Worm (Caenorhabditis elegans) whole organism, midembryonic: Measurements from ENCODE around the gene nlp-61.

Source experiments
- T22C8.4 ChIP-seq: fragments of 200-800 bp; sonication (Bioruptor generic); IDR thresholded peaks from 2 replicates; pipeline ENCODE4 v1.3.6; 2022; ENCODE audit warnings: missing genetic modification characterization, missing compliant biosample characterization
- flt-1 ChIP-seq: fragments of 200-800 bp; sonication (Bioruptor generic); IDR thresholded peaks from 2 replicates; pipeline ENCODE4 v1.3.6; 2022; ENCODE audit warnings: missing genetic modification characterization, missing compliant biosample characterization
- med-1 ChIP-seq: sonication (generic microtip); optimal IDR thresholded peaks from 2 replicates; lab custom pipeline; 2017; ENCODE audit warnings: missing genetic modification characterization, mild to moderate bottlenecking, missing compliant biosample characterization, antibody characterized with exemption, missing genetic modification reagents; ENCODE audit not compliant: insufficient read depth
- ztf-23 ChIP-seq: fragments of 200-800 bp; sonication (Bioruptor generic); IDR thresholded peaks from 2 replicates; pipeline ENCODE4 v1.3.6; 2022; ENCODE audit warnings: missing genetic modification reagents, missing genetic modification characterization, missing compliant biosample characterization

DNA sequence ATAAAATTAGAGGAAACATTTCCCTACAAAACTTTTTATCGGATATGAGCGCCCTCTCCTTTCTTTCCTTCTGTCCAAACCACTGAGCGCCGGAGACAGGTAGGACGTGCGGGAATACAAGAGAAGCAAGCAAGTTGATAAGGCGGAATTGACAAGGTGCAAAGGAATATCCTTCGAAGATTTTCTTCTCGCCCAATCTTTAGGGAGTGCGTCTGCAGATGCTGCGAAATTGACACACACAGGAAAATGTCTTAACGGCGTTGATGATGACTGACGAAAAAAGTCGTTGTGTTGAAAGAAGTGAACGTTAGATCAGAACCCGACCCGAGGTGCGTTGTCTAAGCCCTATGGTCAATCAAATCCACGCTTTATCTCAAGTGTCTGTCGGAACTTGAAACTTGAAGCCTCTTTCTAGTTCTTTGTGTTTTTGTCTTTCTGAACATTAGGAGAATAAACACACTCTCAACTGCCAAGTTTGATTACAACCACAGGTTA, 39.7 kb upstream of the nlp-61 start:
- TF ChIP-seq med-1 (GFP tag; lab: Kevin White, UChicago), result no peak
- no peak for TF ChIP-seq T22C8.4 (GFP tag; lab: Robert Waterston, UW)
- no peak for TF ChIP-seq ztf-23
- no peak for TF ChIP-seq flt-1 (GFP tag; lab: Robert Waterston, UW)
